Worm (Caenorhabditis elegans) whole organism, L4 larva: ENCODE measurements around the gene sec-61.A.

Experiments used
- ZK546.5 ChIP-seq, 2 experiments: sonication (generic microtip); optimal IDR thresholded peaks; 2 replicates each; lab custom pipeline; 2017; ENCODE audit warnings: missing biosample characterization in 2 of 2, missing genetic modification characterization in 2 of 2
- ama-1 ChIP-seq: fragments of 150-350 bp; optimal IDR thresholded peaks from 2 replicates; lab custom pipeline; 2014; ENCODE audit warnings: inconsistent platforms, mixed read lengths
- ceh-82 ChIP-seq: sonication (generic microtip); optimal IDR thresholded peaks from 2 replicates; lab custom pipeline; 2017; ENCODE audit warnings: missing biosample characterization, missing genetic modification characterization
- fos-1 ChIP-seq: fragments of 150-350 bp; optimal IDR thresholded peaks from 2 replicates; lab custom pipeline; 2014; ENCODE audit warnings: missing biosample characterization, missing genetic modification characterization
- lin-39 ChIP-seq: fragments of 150-350 bp; optimal IDR thresholded peaks from 2 replicates; lab custom pipeline; 2014; ENCODE audit warnings: missing biosample characterization, missing genetic modification reagents, missing genetic modification characterization
- mdl-1 ChIP-seq, 2 experiments: fragments of 150-350 bp in 1 of 2; sonication (generic microtip) in 1 of 2; optimal IDR thresholded peaks; 2 replicates each; lab custom pipeline; 2014 to 2017; ENCODE audit warnings: missing biosample characterization in 2 of 2, missing genetic modification characterization in 2 of 2
- mxl-3 ChIP-seq: fragments of 200-800 bp; sonication (Bioruptor generic); optimal IDR thresholded peaks from 2 replicates; lab custom pipeline; 2018; ENCODE audit warnings: mild to moderate bottlenecking, missing genetic modification characterization, missing compliant biosample characterization
- nhr-102 ChIP-seq: sonication (generic microtip); optimal IDR thresholded peaks from 2 replicates; lab custom pipeline; 2016; ENCODE audit warnings: mild to moderate bottlenecking, missing genetic modification characterization, moderate library complexity, missing compliant biosample characterization
- nhr-237 ChIP-seq: sonication (generic microtip); optimal IDR thresholded peaks from 2 replicates; lab custom pipeline; 2017; ENCODE audit warnings: missing biosample characterization, missing genetic modification characterization
- nhr-77 ChIP-seq: fragments of 150-350 bp; optimal IDR thresholded peaks from 2 replicates; lab custom pipeline; 2014; ENCODE audit warnings: missing biosample characterization, missing genetic modification characterization
- pha-4 ChIP-seq, 2 experiments: fragments of 150-350 bp in 1 of 2; fragments of 200-800 bp in 1 of 2; sonication (Bioruptor generic) in 1 of 2; IDR thresholded peaks in 1 of 2; optimal IDR thresholded peaks in 1 of 2; 2 replicates each; pipeline versions ENCODE4 v1.3.6 to Lab custom; 2014 to 2022; ENCODE audit warnings: missing genetic modification characterization in 2 of 2, missing genetic modification reagents in 2 of 2, missing biosample characterization in 1 of 2, missing compliant biosample characterization in 1 of 2
- set-16 ChIP-seq: fragments of 200-800 bp; sonication (Bioruptor generic); IDR thresholded peaks from 2 replicates; pipeline ENCODE4 v1.3.6; 2022; ENCODE audit warnings: missing genetic modification reagents, missing genetic modification characterization, missing compliant biosample characterization
- snpc-4 ChIP-seq: fragments of 150-350 bp; optimal IDR thresholded peaks from 2 replicates; lab custom pipeline; 2014; ENCODE audit warnings: missing biosample characterization, missing genetic modification characterization

DNA sequence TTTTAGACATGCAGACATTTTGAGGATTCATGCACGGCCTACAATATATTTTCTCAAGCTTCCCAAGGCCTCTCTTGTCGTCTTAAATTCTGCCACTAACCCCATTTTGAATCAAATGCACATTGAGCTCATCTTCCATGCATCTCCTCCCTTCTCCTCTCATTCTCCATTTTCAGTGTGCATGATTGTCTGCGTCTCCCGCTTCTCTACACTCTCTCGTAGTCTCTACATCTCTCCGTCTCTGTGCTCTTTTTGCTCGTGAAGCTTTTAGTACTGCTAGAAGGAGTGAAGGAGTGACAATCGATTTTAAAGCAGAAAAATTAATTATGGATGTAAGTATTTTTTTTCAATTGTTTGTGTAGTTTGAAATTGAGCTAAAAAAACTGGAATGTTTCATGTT is 11.8 kb upstream of the sec-61.A start, which contains the start of gene Y57G11C.22:
- TF ChIP-seq mdl-1 (tag; optimal IDR thresholded peaks at IDR 0.05; lab: Kevin White, UChicago) (no peak), fos-1 (tag; lab: Kevin White, UChicago) (no peak), pha-4 (GFP tag; IDR thresholded peaks at IDR 0.05; lab: Robert Waterston, UW) (no peak), pha-4 (tag; optimal IDR thresholded peaks at IDR 0.05; lab: Kevin White, UChicago) (no peak), ceh-82 (tag; lab: Kevin White, UChicago) (no peak), ZK546.5 (tag; optimal IDR thresholded peaks at IDR 0.05; lab: Kevin White, UChicago) (no peak), nhr-102 (tag; lab: Kevin White, UChicago) (no peak), ama-1 (lab: Kevin White, UChicago) (no peak), mxl-3 (no peak), snpc-4 (no peak), nhr-77 (tag; lab: Kevin White, UChicago) (no peak), lin-39 (tag; lab: Kevin White, UChicago) (no peak), nhr-237 (tag; lab: Kevin White, UChicago) (no peak), set-16 (GFP tag; lab: Robert Waterston, UW) (no peak)
